Worm (Caenorhabditis elegans): ENCODE data around the gene Y32B12B.4.

Y32B12B.4 gene

DNA sequence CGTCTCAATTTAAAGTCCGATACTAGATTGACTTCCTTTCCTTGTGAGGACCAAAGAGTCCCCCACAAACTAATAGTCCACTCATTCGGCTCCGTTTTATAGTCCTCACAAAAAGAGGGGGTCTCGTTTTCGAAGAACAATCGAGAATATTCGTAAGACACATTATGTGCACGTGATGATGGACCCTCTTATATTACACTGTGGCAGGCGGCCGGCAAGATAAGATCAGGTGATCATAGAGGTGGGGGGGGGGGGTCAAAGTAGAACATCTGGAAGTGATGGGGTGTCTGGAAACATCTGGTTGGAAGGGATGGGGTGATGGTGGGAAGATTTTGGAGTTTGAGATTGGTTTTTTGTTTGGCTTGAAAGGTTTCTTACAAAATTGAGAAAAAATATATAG lies 45.3 kb downstream of the Y32B12B.4 start:
- TF ChIP-seq cebp-2 (GFP tag; IDR thresholded peaks at IDR 0.05) (no peak), attf-5 (GFP tag; optimal IDR thresholded peaks at IDR 0.05) (no peak), lin-26 (GFP tag; IDR thresholded peaks at IDR 0.05) (no peak), him-1 (tag; optimal IDR thresholded peaks at IDR 0.05) (no peak), K12H6.12 (tag; optimal IDR thresholded peaks at IDR 0.05) (no peak), snpc-1.3 (tag; optimal IDR thresholded peaks at IDR 0.05; ENCODE audit: insufficient read depth) (no peak), madf-8 (GFP tag; conservative IDR thresholded peaks at IDR 0.05) (no peak), F23B12.7 (tag; optimal IDR thresholded peaks at IDR 0.05; ENCODE audit: insufficient read depth) (no peak), hsf-1 (GFP tag; IDR thresholded peaks at IDR 0.05) (peak; percentile 85), rcor-1 (GFP tag; IDR thresholded peaks at IDR 0.05) (no peak), mcd-1 (GFP tag; IDR thresholded peaks at IDR 0.05) (0 out of 2 replicates have a peak, but pooled peaks have one; percentile 12), sptf-2 (GFP tag; optimal IDR thresholded peaks at IDR 0.05) (no peak), madf-6 (GFP tag; IDR thresholded peaks at IDR 0.05) (0 out of 2 replicates have a peak, but pooled peaks have one; percentile 8), F49E8.2 (tag; optimal IDR thresholded peaks at IDR 0.05; ENCODE audit: insufficient read depth) (no peak), zfh-2 (GFP tag; conservative IDR thresholded peaks at IDR 0.05) (no peak), dox-1 (GFP tag; IDR thresholded peaks at IDR 0.05) (0 out of 2 replicates have a peak, but pooled peaks have one; percentile 25), Y79H2A.3 (GFP tag; conservative IDR thresholded peaks at IDR 0.05) (no peak), repo-1 (tag; optimal IDR thresholded peaks at IDR 0.05) (no peak), attf-6 (GFP tag; IDR thresholded peaks at IDR 0.05) (no peak), C06A6.2 (GFP tag; conservative IDR thresholded peaks at IDR 0.05) (peak; percentile 64; the same call in 1 of the 2 replicates), atf-7 (tag; optimal IDR thresholded peaks at IDR 0.05) (no peak), ccch-3 (GFP tag; optimal IDR thresholded peaks at IDR 0.05) (no peak), ZK185.1 (tag; optimal IDR thresholded peaks at IDR 0.05; ENCODE audit: poor library complexity, severe bottlenecking) (no peak), snpc-1.1 (tag; optimal IDR thresholded peaks at IDR 0.05; ENCODE audit: insufficient read depth) (no peak), nfya-1 (tag; optimal IDR thresholded peaks at IDR 0.05; ENCODE audit: borderline replicate concordance, insufficient read depth) (no peak), hlh-26 (GFP tag; conservative IDR thresholded peaks at IDR 0.05) (no peak), ceh-27 (GFP tag; optimal IDR thresholded peaks at IDR 0.05) (no peak), egl-44 (GFP tag; IDR thresholded peaks at IDR 0.05) (no peak), pbrm-1 (GFP tag; IDR thresholded peaks at IDR 0.05) (peak; percentile 28; the same call in 1 of the 2 replicates), mxl-1 (tag; optimal IDR thresholded peaks at IDR 0.05) (no peak), nhr-120 (GFP tag; IDR thresholded peaks at IDR 0.05) (no peak), Y53G8AR.9 (GFP tag; conservative IDR thresholded peaks at IDR 0.05) (0 out of 2 replicates have a peak, but pooled peaks have one; percentile 13), let-526 (GFP tag; IDR thresholded peaks at IDR 0.05) (0 out of 2 replicates have a peak, but pooled peaks have one; percentile 61), dpl-1 (GFP tag; optimal IDR thresholded peaks at IDR 0.05) (no peak), egl-18 (GFP tag; IDR thresholded peaks at IDR 0.05) (no peak), sdz-38 (tag; optimal IDR thresholded peaks at IDR 0.05) (no peak), B0261.1 (tag; optimal IDR thresholded peaks at IDR 0.05) (no peak)

DNA sequence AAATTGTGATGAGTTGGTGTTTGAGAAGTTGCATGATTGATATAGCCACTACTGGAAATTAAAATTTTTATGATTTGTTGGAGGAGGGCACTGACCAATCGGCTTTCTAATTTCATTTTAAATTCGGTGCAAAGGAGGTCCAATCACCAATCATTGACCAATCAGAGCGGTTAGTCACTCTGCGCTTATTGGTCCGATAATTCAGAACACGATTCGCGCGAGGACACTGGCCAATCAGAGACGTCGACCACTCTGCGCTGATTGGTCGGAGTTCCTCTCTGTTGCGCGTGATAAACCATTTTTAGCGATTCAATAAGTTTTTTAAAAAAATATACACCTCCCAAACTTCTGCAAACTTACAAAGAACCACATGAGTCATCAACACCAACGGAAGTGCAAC lies 46.7 kb downstream of the Y32B12B.4 start:
- no peak for TF ChIP-seq let-607 (tag; optimal IDR thresholded peaks at IDR 0.05)
- TF ChIP-seq bed-1 (GFP tag; IDR thresholded peaks at IDR 0.05): no peak
- TF ChIP-seq cebp-1 (GFP tag; IDR thresholded peaks at IDR 0.05): 0 out of 2 replicates have a peak, but pooled peaks have one; percentile 14
- TF ChIP-seq cebp-1 (tag; optimal IDR thresholded peaks at IDR 0.05): no peak
- TF ChIP-seq snpc-1.1 (tag; optimal IDR thresholded peaks at IDR 0.05; ENCODE audit: insufficient read depth): no peak

Data from whole organism, young adult.